Worm (Caenorhabditis elegans): Measurements from ENCODE around the gene frpr-14.

DNA sequence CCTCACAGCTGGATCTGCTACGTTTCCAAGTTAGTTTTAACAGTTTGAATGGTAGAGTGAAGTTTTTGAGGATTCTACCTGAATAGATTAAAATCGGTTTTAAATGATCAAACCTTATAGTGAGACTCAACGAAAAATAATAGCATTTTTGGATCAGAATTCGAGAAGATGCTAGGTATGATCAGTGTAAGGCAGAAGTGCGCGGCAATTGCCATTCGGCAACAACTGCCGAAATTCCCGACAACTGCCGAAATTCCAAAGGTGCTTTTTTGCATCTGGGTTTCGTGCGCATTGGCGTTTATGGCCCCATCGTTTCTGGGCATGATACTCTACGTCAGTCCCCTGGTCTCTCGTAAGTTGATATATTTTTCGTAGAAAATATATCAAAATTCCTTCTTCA, 32.7 kb downstream of the frpr-14 start, which contains the start of gene T02H6.6:
- no peak for TF ChIP-seq ztf-11 (tag; optimal IDR thresholded peaks at IDR 0.05)
- no peak for TF ChIP-seq elt-3 (tag; optimal IDR thresholded peaks at IDR 0.05)
- no peak for TF ChIP-seq pha-4 (tag; optimal IDR thresholded peaks at IDR 0.05)
- TF ChIP-seq aly-2 (tag; optimal IDR thresholded peaks at IDR 0.05): no peak
- TF ChIP-seq nhr-76 (tag; optimal IDR thresholded peaks at IDR 0.05): no peak
- TF ChIP-seq ama-1 (optimal IDR thresholded peaks at IDR 0.05): no peak
- no peak for TF ChIP-seq nhr-237 (tag; optimal IDR thresholded peaks at IDR 0.05)
- no peak for TF ChIP-seq snpc-4 (tag; optimal IDR thresholded peaks at IDR 0.05)
- no peak for TF ChIP-seq pqm-1 (tag; optimal IDR thresholded peaks at IDR 0.05)
- no peak for TF ChIP-seq mdl-1 (tag; optimal IDR thresholded peaks at IDR 0.05)
- no peak for TF ChIP-seq ZK546.5 (tag; optimal IDR thresholded peaks at IDR 0.05)

Data from whole organism, L3 larva.